Worm (Caenorhabditis elegans) whole organism, L3 larva: ENCODE data around the gene sdz-12.

Source experiments
- ama-1 ChIP-seq: fragments of 150-350 bp; optimal IDR thresholded peaks from 2 replicates; lab custom pipeline; 2018
- egl-27 ChIP-seq: sonication (generic microtip); optimal IDR thresholded peaks from 4 replicates; lab custom pipeline; 2017; ENCODE audit warnings: missing biosample characterization, missing genetic modification reagents, missing genetic modification characterization
- pha-4 ChIP-seq: fragments of 150-350 bp; optimal IDR thresholded peaks from 2 replicates; lab custom pipeline; 2014; ENCODE audit warnings: missing biosample characterization, missing genetic modification reagents, missing genetic modification characterization
- unc-62 ChIP-seq: fragments of 150-350 bp; sonication (generic microtip); optimal IDR thresholded peaks from 4 replicates; lab custom pipeline; 2014; ENCODE audit warnings: missing biosample characterization, missing genetic modification reagents, missing genetic modification characterization
- zag-1 ChIP-seq: fragments of 150-350 bp; optimal IDR thresholded peaks from 2 replicates; lab custom pipeline; 2014; ENCODE audit warnings: missing biosample characterization, missing genetic modification characterization

- TF ChIP-seq pha-4 (no peak), zag-1 (tag; lab: Kevin White, UChicago) (no peak), unc-62 (GFP tag; lab: Kevin White, UChicago) (no peak), egl-27 (tag; lab: Kevin White, UChicago) (no peak), ama-1 (lab: Kevin White, UChicago) (no peak)
These were observed 10.6 kb downstream of the sdz-12 start, which contains the start of gene C46E10.3 for ce11 chrII:3721016-3721415.
